Worm (Caenorhabditis elegans): ENCODE data around the gene F26D2.3.
A peak's percentile ranks its signal among the peaks of the same experiment; 100 is the strongest.

Gene F26D2.3

DNA sequence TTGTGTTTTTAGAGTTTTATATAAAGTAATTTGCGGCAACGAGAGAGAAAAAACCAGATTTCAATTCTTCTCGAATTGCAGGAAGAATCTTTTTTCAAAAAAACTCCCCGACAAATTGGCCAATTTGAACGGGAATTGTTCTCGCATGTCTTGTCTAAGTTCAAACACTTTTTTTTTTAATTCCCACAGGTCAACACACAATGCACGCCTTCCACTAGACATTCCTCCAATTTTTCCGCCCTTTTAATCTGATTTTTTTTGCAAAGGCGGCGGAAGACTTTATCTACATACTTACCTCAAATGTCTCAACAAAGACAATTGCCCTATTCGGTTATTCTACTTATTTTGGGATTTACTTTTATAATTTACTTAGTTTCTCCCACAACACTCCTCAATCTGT is at the start of gene F26D2.3:
Gene F26D2.3, plus strand, starts transcription at position 301 of the 400 bp plus-strand sequence.
- TF ChIP-seq tab-1 (GFP tag; IDR thresholded peaks at IDR 0.05) (no peak), ref-1 (GFP tag; conservative IDR thresholded peaks at IDR 0.05) (no peak), flt-1 (GFP tag; IDR thresholded peaks at IDR 0.05) (no peak), cog-1 (tag; optimal IDR thresholded peaks at IDR 0.05) (no peak), T22C8.4 (GFP tag; IDR thresholded peaks at IDR 0.05) (no peak), ztf-23 (GFP tag; IDR thresholded peaks at IDR 0.05) (no peak), klf-2 (GFP tag; conservative IDR thresholded peaks at IDR 0.05) (no peak), ztf-29 (GFP tag; IDR thresholded peaks at IDR 0.05) (no peak), med-1 (GFP tag; optimal IDR thresholded peaks at IDR 0.05; ENCODE audit: insufficient read depth) (no peak)

DNA sequence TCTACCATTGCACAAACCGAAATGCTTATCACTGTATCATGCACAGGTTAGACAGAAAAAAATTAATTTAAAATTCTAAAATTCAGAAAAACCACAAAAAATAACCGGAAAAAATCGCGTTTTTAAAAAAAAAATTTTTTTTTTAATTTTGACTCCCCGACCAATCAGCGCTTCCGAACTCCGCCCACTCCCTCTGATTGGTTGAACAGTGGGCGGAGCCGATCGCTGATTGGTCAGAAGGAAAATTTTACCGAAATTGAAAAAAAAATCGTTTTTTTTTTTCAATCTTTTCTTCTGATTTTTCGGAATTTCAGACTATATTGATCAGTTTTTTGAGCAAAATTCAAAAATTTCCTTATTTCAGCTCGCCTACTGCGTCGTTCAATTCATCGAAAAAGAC is 46.4 kb upstream of the F26D2.3 start:
- TF ChIP-seq ztf-23 (GFP tag; IDR thresholded peaks at IDR 0.05) (no peak), klf-2 (GFP tag; conservative IDR thresholded peaks at IDR 0.05) (no peak), flt-1 (GFP tag; IDR thresholded peaks at IDR 0.05) (no peak), ref-1 (GFP tag; conservative IDR thresholded peaks at IDR 0.05) (no peak), ztf-29 (GFP tag; IDR thresholded peaks at IDR 0.05) (no peak), tab-1 (GFP tag; IDR thresholded peaks at IDR 0.05) (no peak), med-1 (GFP tag; optimal IDR thresholded peaks at IDR 0.05; ENCODE audit: insufficient read depth) (no peak), cog-1 (tag; optimal IDR thresholded peaks at IDR 0.05) (no peak), T22C8.4 (GFP tag; IDR thresholded peaks at IDR 0.05) (no peak)

DNA sequence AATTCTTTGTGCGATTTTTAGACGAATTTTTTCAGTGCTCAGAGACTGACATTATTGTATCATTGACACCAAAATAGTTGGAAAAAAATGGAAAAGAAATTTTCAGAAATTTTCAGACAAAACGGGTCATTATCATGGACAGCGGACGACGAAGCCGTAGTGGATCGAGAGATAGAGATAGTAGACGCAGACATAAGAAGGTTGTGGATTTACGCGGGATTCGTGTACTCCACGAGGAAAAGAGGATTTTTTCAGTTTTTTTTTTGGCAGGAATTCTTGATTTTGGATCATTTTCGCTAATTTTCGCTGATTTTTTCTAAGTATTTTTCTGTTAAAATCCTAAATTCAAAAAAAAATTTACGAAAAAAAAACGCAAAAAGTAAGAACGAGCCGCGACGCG is 40.2 kb upstream of the F26D2.3 start, which contains the start of gene W08G11.3:
Gene W08G11.3, plus strand, starts transcription at position 107 of the 400 bp plus-strand sequence.
- no peak for TF ChIP-seq tab-1 (GFP tag; IDR thresholded peaks at IDR 0.05)
- TF ChIP-seq ztf-23 (GFP tag; IDR thresholded peaks at IDR 0.05), result no peak
- no peak for TF ChIP-seq ztf-29 (GFP tag; IDR thresholded peaks at IDR 0.05)
- no peak for TF ChIP-seq klf-2 (GFP tag; conservative IDR thresholded peaks at IDR 0.05)
- TF ChIP-seq cog-1 (tag; optimal IDR thresholded peaks at IDR 0.05), result no peak
- no peak for TF ChIP-seq ref-1 (GFP tag; conservative IDR thresholded peaks at IDR 0.05)
- TF ChIP-seq flt-1 (GFP tag; IDR thresholded peaks at IDR 0.05), result no peak
- no peak for TF ChIP-seq T22C8.4 (GFP tag; IDR thresholded peaks at IDR 0.05)
- no peak for TF ChIP-seq med-1 (GFP tag; optimal IDR thresholded peaks at IDR 0.05; ENCODE audit: insufficient read depth)

DNA sequence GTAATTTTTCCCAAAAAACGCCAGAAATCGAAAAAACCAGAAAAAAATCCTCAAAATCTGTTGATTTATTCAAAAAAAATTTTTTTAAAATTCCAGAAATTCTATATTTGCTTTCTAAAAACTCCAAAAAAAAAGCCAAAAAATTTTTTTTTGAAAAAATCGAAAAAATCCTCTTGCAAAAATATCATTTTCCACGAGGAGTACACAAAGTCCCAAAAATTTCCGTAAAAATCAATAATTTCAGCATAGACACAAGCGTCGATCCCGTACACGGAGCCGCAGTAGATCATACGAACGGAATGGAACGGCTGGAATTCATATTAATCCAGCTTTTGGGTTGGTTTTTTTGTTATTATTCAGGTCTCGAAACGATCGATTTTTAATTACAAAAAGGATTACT is 39.6 kb upstream of the F26D2.3 start:
- TF ChIP-seq ztf-29 (GFP tag; IDR thresholded peaks at IDR 0.05), result no peak
- no peak for TF ChIP-seq cog-1 (tag; optimal IDR thresholded peaks at IDR 0.05)
- peak; percentile 53; the same call in 1 of the 2 replicates for TF ChIP-seq T22C8.4 (GFP tag; IDR thresholded peaks at IDR 0.05)
- no peak for TF ChIP-seq med-1 (GFP tag; optimal IDR thresholded peaks at IDR 0.05; ENCODE audit: insufficient read depth)

DNA sequence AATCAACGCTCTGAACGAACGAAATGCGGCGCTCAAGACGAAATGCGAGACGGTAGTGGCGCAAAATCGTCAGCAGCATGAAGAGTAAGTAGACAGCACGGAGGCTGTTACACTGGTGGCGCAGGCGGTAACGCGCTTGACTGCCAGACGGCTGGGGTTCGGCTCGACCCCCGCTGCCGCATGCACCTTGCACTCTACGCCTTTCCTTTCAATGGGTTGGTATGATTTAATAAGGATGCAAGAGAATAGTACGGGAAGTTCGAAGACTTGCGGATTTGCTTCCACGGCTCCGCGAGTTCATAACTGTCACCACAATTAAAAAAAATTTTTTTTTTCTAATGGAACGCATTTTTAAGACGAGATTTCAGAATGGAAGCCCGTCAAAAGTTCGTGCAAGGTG is 37.7 kb upstream of the F26D2.3 start:
- TF ChIP-seq cog-1 (tag; optimal IDR thresholded peaks at IDR 0.05) (peak; percentile 34), med-1 (GFP tag; optimal IDR thresholded peaks at IDR 0.05; ENCODE audit: insufficient read depth) (peak; percentile 32), ref-1 (GFP tag; conservative IDR thresholded peaks at IDR 0.05) (peak; percentile 61), T22C8.4 (GFP tag; IDR thresholded peaks at IDR 0.05) (peak; percentile 58; the same call in 1 of the 2 replicates), klf-2 (GFP tag; conservative IDR thresholded peaks at IDR 0.05) (peak; percentile 68; the same call in 1 of the 2 replicates), ztf-29 (GFP tag; IDR thresholded peaks at IDR 0.05) (no peak), ztf-23 (GFP tag; IDR thresholded peaks at IDR 0.05) (peak; percentile 79), flt-1 (GFP tag; IDR thresholded peaks at IDR 0.05) (peak; percentile 90), tab-1 (GFP tag; IDR thresholded peaks at IDR 0.05) (peak; percentile 83)

DNA sequence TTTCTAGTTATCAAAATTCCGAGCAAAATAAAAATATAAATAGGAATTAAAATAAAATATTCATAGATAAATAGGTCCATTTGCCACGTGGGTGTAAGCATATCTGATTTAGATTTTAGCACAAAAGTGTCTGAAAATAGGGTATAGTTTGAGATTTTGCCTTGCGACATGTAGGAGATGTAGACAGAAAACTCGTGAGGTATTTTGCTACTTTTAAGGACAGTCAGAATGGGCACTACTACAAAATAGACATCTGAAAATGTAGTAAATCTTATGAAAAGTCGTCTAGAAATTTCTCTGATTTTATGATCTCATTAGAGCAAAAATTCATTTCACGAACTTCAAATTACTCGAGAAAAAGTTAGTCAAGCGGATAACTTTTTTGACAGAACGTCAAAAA is 33.1 kb upstream of the F26D2.3 start, which contains the start of gene srv-34:
Gene srv-34, minus strand, starts transcription at position 101 of the 400 bp plus-strand sequence.
- TF ChIP-seq cog-1 (tag; optimal IDR thresholded peaks at IDR 0.05) (no peak), ztf-29 (GFP tag; IDR thresholded peaks at IDR 0.05) (no peak), med-1 (GFP tag; optimal IDR thresholded peaks at IDR 0.05; ENCODE audit: insufficient read depth) (no peak), klf-2 (GFP tag; conservative IDR thresholded peaks at IDR 0.05) (no peak), flt-1 (GFP tag; IDR thresholded peaks at IDR 0.05) (no peak), tab-1 (GFP tag; IDR thresholded peaks at IDR 0.05) (no peak), ztf-23 (GFP tag; IDR thresholded peaks at IDR 0.05) (no peak), ref-1 (GFP tag; conservative IDR thresholded peaks at IDR 0.05) (no peak), T22C8.4 (GFP tag; IDR thresholded peaks at IDR 0.05) (no peak)

DNA sequence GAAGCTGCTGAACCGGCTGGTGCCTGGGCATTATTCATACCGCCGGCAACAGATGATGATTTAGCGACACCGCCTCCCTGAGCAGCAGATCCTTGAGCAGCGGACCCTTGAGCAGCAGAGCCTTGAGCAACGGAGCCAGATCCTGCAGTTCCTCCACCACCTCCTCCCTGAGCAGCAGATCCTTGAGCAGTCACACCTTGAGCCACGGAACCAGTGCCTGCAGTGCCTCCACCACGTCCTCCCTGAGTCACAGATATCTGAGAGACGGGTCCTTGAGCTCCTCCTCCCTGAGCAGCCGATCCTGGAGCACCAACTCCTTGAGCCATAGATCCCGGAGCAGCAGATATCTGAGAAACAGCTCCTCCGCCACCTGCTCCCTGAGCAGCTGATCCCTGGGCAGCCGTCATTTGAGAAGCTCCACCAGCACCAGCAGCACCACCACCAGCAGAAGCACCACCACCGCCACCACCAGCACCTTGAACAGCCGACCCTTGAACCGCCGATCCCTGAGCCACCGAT is 31.3 kb upstream of the F26D2.3 start:
- no peak for TF ChIP-seq tab-1 (GFP tag; IDR thresholded peaks at IDR 0.05)

DNA sequence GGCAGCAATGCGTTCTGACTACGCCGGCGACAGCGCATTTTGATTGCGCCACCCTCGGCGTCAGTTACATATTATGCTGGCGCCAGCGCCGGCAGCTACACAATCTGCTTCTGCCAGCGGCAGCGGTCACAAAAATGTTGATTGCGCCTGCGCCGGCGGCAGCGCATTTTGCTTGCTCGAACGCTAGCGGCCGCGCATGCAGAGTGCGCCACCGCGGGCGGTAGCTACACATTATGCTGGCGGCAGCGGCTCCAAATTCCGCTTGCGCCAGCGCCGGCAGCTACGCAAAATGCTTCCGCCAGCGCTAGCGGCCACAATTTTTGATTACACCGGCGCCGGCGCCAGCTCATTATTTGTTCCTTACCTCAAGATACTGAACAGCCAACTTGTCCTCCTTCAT is 30.6 kb upstream of the F26D2.3 start:
- TF ChIP-seq ztf-23 (GFP tag; IDR thresholded peaks at IDR 0.05) (no peak), flt-1 (GFP tag; IDR thresholded peaks at IDR 0.05) (0 out of 2 replicates have a peak, but pooled peaks have one; percentile 28), med-1 (GFP tag; optimal IDR thresholded peaks at IDR 0.05; ENCODE audit: insufficient read depth) (no peak), ref-1 (GFP tag; conservative IDR thresholded peaks at IDR 0.05) (no peak)

DNA sequence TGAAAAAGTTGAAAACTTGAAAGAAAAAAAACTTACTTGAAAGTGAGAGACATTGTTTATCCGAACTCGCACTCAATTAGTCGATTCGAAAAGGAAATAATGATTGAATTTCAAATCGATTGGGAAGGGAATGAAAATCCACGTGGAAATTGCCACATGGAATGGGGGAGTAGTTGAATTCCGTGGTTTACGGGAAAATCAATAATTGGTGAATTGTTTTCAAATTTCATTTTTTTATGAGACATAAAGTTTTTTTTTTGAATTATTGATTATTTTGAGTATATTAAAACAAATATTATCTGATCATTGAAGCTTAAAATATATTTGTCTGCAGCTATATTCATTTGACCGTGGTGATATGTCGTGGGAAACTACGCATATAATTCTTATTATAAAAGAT is 29.9 kb upstream of the F26D2.3 start, which contains the start of gene F13A7.1:
Gene F13A7.1, minus strand, starts transcription at position 101 of the 400 bp plus-strand sequence.
- TF ChIP-seq klf-2 (GFP tag; conservative IDR thresholded peaks at IDR 0.05) (no peak), T22C8.4 (GFP tag; IDR thresholded peaks at IDR 0.05) (no peak), cog-1 (tag; optimal IDR thresholded peaks at IDR 0.05) (no peak), ztf-29 (GFP tag; IDR thresholded peaks at IDR 0.05) (no peak), ref-1 (GFP tag; conservative IDR thresholded peaks at IDR 0.05) (no peak), tab-1 (GFP tag; IDR thresholded peaks at IDR 0.05) (no peak), flt-1 (GFP tag; IDR thresholded peaks at IDR 0.05) (no peak), med-1 (GFP tag; optimal IDR thresholded peaks at IDR 0.05; ENCODE audit: insufficient read depth) (no peak), ztf-23 (GFP tag; IDR thresholded peaks at IDR 0.05) (no peak)

DNA sequence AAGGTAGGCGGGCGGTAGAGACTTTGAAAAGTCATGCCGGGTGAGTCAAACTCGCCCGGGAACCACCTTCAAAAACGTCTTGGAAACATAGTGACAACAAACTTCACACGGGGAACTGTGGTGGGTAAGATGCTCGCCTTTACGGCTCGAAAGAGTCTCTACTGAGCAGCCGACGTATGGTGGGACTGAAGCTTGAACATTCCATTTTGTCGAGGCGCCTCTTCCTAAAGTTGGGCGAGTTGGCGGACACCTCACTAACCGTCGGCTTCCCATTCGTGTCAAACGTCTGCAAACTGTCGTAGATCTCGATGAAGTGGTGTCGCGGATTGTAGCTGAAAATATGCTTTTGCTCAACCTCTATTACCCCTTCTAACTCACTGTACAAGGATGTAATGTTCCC is 24.8 kb upstream of the F26D2.3 start:
- TF ChIP-seq cog-1 (tag; optimal IDR thresholded peaks at IDR 0.05), result no peak
- TF ChIP-seq med-1 (GFP tag; optimal IDR thresholded peaks at IDR 0.05; ENCODE audit: insufficient read depth), result no peak
- TF ChIP-seq flt-1 (GFP tag; IDR thresholded peaks at IDR 0.05), result no peak
- TF ChIP-seq tab-1 (GFP tag; IDR thresholded peaks at IDR 0.05), result no peak
- no peak for TF ChIP-seq ztf-29 (GFP tag; IDR thresholded peaks at IDR 0.05)
- no peak for TF ChIP-seq ztf-23 (GFP tag; IDR thresholded peaks at IDR 0.05)
- TF ChIP-seq ref-1 (GFP tag; conservative IDR thresholded peaks at IDR 0.05), result no peak
- no peak for TF ChIP-seq klf-2 (GFP tag; conservative IDR thresholded peaks at IDR 0.05)
- no peak for TF ChIP-seq T22C8.4 (GFP tag; IDR thresholded peaks at IDR 0.05)

All from whole organism, midembryonic.